Worm (Caenorhabditis elegans) whole organism, late embryonic: Measurements from ENCODE around the gene henn-1.

Experiments
- ceh-30 ChIP-seq: fragments of 150-350 bp; optimal IDR thresholded peaks from 2 replicates; lab custom pipeline; 2014; ENCODE audit warnings: missing biosample characterization, missing genetic modification characterization
- ceh-34 ChIP-seq: sonication (generic microtip); optimal IDR thresholded peaks from 2 replicates; lab custom pipeline; 2016; ENCODE audit warnings: mild to moderate bottlenecking, missing genetic modification characterization, missing compliant biosample characterization
- che-1 ChIP-seq: sonication (generic microtip); optimal IDR thresholded peaks from 2 replicates; lab custom pipeline; 2016; ENCODE audit warnings: mild to moderate bottlenecking, missing genetic modification characterization, missing compliant biosample characterization
- fkh-10 ChIP-seq: fragments of 150-350 bp; optimal IDR thresholded peaks from 2 replicates; lab custom pipeline; 2014; ENCODE audit warnings: missing biosample characterization, missing genetic modification reagents, missing genetic modification characterization
- hlh-13 ChIP-seq: fragments of 200-800 bp; sonication (Bioruptor generic); optimal IDR thresholded peaks from 2 replicates; lab custom pipeline; 2018; ENCODE audit warnings: mild to moderate bottlenecking, missing genetic modification characterization, missing compliant biosample characterization
- nhr-11 ChIP-seq: fragments of 150-350 bp; optimal IDR thresholded peaks from 2 replicates; lab custom pipeline; 2014; ENCODE audit warnings: missing biosample characterization, missing genetic modification characterization
- pat-9 ChIP-seq: fragments of 200-800 bp; sonication (Bioruptor generic); optimal IDR thresholded peaks from 2 replicates; lab custom pipeline; 2018; ENCODE audit warnings: mild to moderate bottlenecking, missing genetic modification characterization, moderate library complexity, missing compliant biosample characterization
- pax-1 ChIP-seq: fragments of 150-350 bp; optimal IDR thresholded peaks from 2 replicates; lab custom pipeline; 2014; ENCODE audit warnings: missing biosample characterization, missing genetic modification characterization
- pha-4 ChIP-seq: fragments of 150-350 bp; optimal IDR thresholded peaks from 2 replicates; lab custom pipeline; 2018; ENCODE audit warnings: missing biosample characterization, missing genetic modification reagents, missing genetic modification characterization
- rnt-1 ChIP-seq: sonication (generic microtip); optimal IDR thresholded peaks from 2 replicates; lab custom pipeline; 2016; ENCODE audit warnings: missing genetic modification characterization, missing compliant biosample characterization
- sox-2 ChIP-seq: fragments of 200-800 bp; sonication (Bioruptor generic); IDR thresholded peaks from 2 replicates; pipeline ENCODE4 v1.3.6; 2022; ENCODE audit warnings: missing genetic modification reagents, missing genetic modification characterization, missing compliant biosample characterization
- tbx-7 ChIP-seq: sonication (generic microtip); optimal IDR thresholded peaks from 2 replicates; lab custom pipeline; 2016; ENCODE audit warnings: missing genotype, missing genetic modification characterization, missing compliant biosample characterization
- unc-86 ChIP-seq: sonication (generic microtip); optimal IDR thresholded peaks from 2 replicates; lab custom pipeline; 2016; ENCODE audit warnings: missing genetic modification characterization, missing compliant biosample characterization

- TF ChIP-seq pha-4 (tag; lab: Kevin White, UChicago), result no peak
- no peak for TF ChIP-seq nhr-11
- no peak for TF ChIP-seq fkh-10 (GFP tag; lab: Kevin White, UChicago)
- TF ChIP-seq tbx-7, result no peak
- TF ChIP-seq pax-1 (tag; lab: Kevin White, UChicago), result no peak
- TF ChIP-seq ceh-34 (tag; lab: Kevin White, UChicago), result no peak
- TF ChIP-seq rnt-1 (tag; lab: Kevin White, UChicago), result no peak
- no peak for TF ChIP-seq unc-86 (tag; lab: Kevin White, UChicago)
- TF ChIP-seq hlh-13 (GFP tag; lab: Kevin White, UChicago), result no peak
- TF ChIP-seq ceh-30 (tag; lab: Kevin White, UChicago), result no peak
- no peak for TF ChIP-seq sox-2 (GFP tag; lab: Robert Waterston, UW)
- no peak for TF ChIP-seq che-1
- TF ChIP-seq pat-9 (tag; lab: Kevin White, UChicago), result no peak
Measured at ce11 chrIII:8281310-8281709, 48.9 kb downstream of the henn-1 start.
